Worm (Caenorhabditis elegans): ENCODE results near the gene cyn-3.
A peak's percentile ranks its signal among the peaks of the same experiment; 100 is the strongest.

The cyn-3 gene

ce11 chrV:15190903-15191302 is 1.2 kb downstream of the cyn-3 start, which contains the start of gene Y75B12B.11 (continued):
- TF ChIP-seq nhr-90 (tag; optimal IDR thresholded peaks at IDR 0.05) (peak; percentile 98), unc-130 (GFP tag; optimal IDR thresholded peaks at IDR 0.05) (peak; percentile 92), F57A8.1 (GFP tag; optimal IDR thresholded peaks at IDR 0.05) (peak; percentile 86), Y67H2A.10 (GFP tag; conservative IDR thresholded peaks at IDR 0.05) (no peak), ztf-28 (GFP tag; IDR thresholded peaks at IDR 0.05) (peak; percentile 94), madf-10 (tag; optimal IDR thresholded peaks at IDR 0.05) (peak; percentile 87), B0019.2 (GFP tag; conservative IDR thresholded peaks at IDR 0.05) (peak; percentile 62), tlf-1 (GFP tag; optimal IDR thresholded peaks at IDR 0.05) (peak; percentile 95)

DNA sequence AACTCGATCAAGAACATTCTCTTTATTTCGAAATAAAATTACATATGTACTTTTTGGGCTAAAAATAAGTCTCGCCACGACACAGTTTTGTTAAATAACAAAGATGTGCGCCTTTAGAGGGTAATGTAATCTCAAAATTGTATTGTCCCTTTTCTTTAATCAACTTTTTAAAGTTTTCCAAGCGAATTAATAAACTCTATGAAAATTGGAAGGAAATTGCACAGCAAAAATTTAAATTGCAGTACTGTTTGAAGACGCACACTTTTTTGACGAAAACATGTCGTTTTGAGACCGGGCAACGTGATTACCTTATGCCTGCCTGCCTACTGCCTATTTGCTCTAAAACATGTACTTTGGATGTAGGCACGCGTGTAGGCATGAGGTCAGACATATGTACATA is 2.2 kb downstream of the cyn-3 start:
- TF ChIP-seq sdz-38 (tag; optimal IDR thresholded peaks at IDR 0.05) (no peak), F57A8.1 (GFP tag; optimal IDR thresholded peaks at IDR 0.05) (no peak), hmg-20 (GFP tag; IDR thresholded peaks at IDR 0.05) (no peak)

- no peak for TF ChIP-seq nhr-120 (GFP tag; IDR thresholded peaks at IDR 0.05)
- peak; percentile 80 for TF ChIP-seq nhr-80 (tag; optimal IDR thresholded peaks at IDR 0.05)
- no peak for TF ChIP-seq rpc-1 (optimal IDR thresholded peaks at IDR 0.05)
- no peak for TF ChIP-seq rpc-1 (tag; optimal IDR thresholded peaks at IDR 0.05)
- TF ChIP-seq hlh-12 (tag; optimal IDR thresholded peaks at IDR 0.05) = no peak
- TF ChIP-seq nhr-90 (tag; optimal IDR thresholded peaks at IDR 0.05) = peak; percentile 21
- TF ChIP-seq madf-10 (tag; optimal IDR thresholded peaks at IDR 0.05) = no peak
- TF ChIP-seq cebp-1 (GFP tag; IDR thresholded peaks at IDR 0.05) = no peak
- peak; percentile 14 for TF ChIP-seq cebp-1 (tag; optimal IDR thresholded peaks at IDR 0.05)
- no peak for TF ChIP-seq mcd-1 (GFP tag; IDR thresholded peaks at IDR 0.05)
- 0 out of 2 replicates have a peak, but pooled peaks have one; percentile 44 for TF ChIP-seq nfyb-1 (GFP tag; IDR thresholded peaks at IDR 0.05)
- no peak for TF ChIP-seq hsf-1 (GFP tag; IDR thresholded peaks at IDR 0.05)
- no peak for TF ChIP-seq B0019.2 (GFP tag; conservative IDR thresholded peaks at IDR 0.05)
- TF ChIP-seq hmg-1.2 (GFP tag; IDR thresholded peaks at IDR 0.05) = peak; percentile 11; the same call in 1 of the 2 replicates
- no peak for TF ChIP-seq ZK185.1 (tag; optimal IDR thresholded peaks at IDR 0.05; ENCODE audit: poor library complexity, severe bottlenecking)
- TF ChIP-seq C06A6.2 (GFP tag; conservative IDR thresholded peaks at IDR 0.05) = no peak
- TF ChIP-seq let-607 (tag; optimal IDR thresholded peaks at IDR 0.05) = peak; percentile 12 to 14
- no peak for TF ChIP-seq F49E8.2 (tag; optimal IDR thresholded peaks at IDR 0.05; ENCODE audit: insufficient read depth)
- peak; percentile 5 for TF ChIP-seq attf-5 (GFP tag; optimal IDR thresholded peaks at IDR 0.05)
- TF ChIP-seq T07F8.4 (tag; optimal IDR thresholded peaks at IDR 0.05) = no peak
- no peak for TF ChIP-seq mes-4 (tag; optimal IDR thresholded peaks at IDR 0.05)
- TF ChIP-seq ets-4 (GFP tag; optimal IDR thresholded peaks at IDR 0.05) = peak; percentile 25
- TF ChIP-seq nfya-2 (GFP tag; IDR thresholded peaks at IDR 0.05) = no peak
Measured at ce11 chrV:15192377-15192776, 2.6 kb downstream of the cyn-3 start, which contains the start of gene plc-2. TSS of gene plc-2 (plus strand) at chrV:15192572.

DNA sequence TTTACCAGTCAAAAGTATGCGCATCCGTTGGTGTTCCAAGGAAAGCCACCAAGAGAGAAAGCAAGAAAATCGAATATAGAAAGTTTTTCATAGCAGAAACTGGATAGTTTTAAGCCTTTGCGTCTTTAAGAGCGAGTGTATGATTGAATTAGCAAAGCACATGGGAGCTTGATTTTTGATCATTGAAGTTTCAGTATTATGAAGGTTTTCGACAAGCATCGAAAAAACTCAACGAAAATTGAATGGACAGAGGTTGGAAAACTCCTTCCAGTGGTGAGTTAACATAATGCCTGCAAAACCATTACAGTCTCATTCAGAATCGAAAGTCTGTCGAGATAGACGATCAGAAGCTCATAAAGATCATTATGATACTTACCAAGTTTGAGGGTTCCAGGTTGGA is 4.2 kb downstream of the cyn-3 start, which contains the start of gene Y75B12B.13:
Gene Y75B12B.13, minus strand, starts transcription at position 101 of the 400 bp plus-strand sequence.
- TF ChIP-seq nhr-120 (GFP tag; IDR thresholded peaks at IDR 0.05) (no peak), athp-1 (tag; optimal IDR thresholded peaks at IDR 0.05) (no peak), mxl-1 (tag; optimal IDR thresholded peaks at IDR 0.05) (no peak), lsl-1 (GFP tag; optimal IDR thresholded peaks at IDR 0.05) (no peak), Y95B8A.8 (GFP tag; IDR thresholded peaks at IDR 0.05) (no peak), ztf-22 (GFP tag; optimal IDR thresholded peaks at IDR 0.05) (no peak), ztf-3 (GFP tag; optimal IDR thresholded peaks at IDR 0.05) (no peak), ama-1 (optimal IDR thresholded peaks at IDR 0.05) (no peak), ama-1 (GFP tag; optimal IDR thresholded peaks at IDR 0.05) (no peak), snpc-3.4 (tag; optimal IDR thresholded peaks at IDR 0.05) (no peak), ceh-79 (tag; optimal IDR thresholded peaks at IDR 0.05) (no peak), ztf-26 (tag; optimal IDR thresholded peaks at IDR 0.05) (no peak), nfya-1 (tag; optimal IDR thresholded peaks at IDR 0.05; ENCODE audit: borderline replicate concordance, insufficient read depth) (no peak), ceh-58 (GFP tag; IDR thresholded peaks at IDR 0.05) (no peak), attf-3 (GFP tag; conservative IDR thresholded peaks at IDR 0.05) (no peak), chd-7 (tag; optimal IDR thresholded peaks at IDR 0.05) (no peak), him-1 (tag; optimal IDR thresholded peaks at IDR 0.05) (no peak)

Measured in whole organism, young adult.